Worm (Caenorhabditis elegans) whole organism, L4/young adult: Measurements from ENCODE around the gene dhs-31.

Source experiments
- dao-5 ChIP-seq: sonication (generic microtip); optimal IDR thresholded peaks from 2 replicates; lab custom pipeline; 2016; ENCODE audit warnings: missing genotype, missing genetic modification characterization, moderate library complexity, missing compliant biosample characterization
- him-1 ChIP-seq: sonication (generic microtip); optimal IDR thresholded peaks from 2 replicates; lab custom pipeline; 2016; ENCODE audit warnings: missing genotype, missing genetic modification reagents, missing genetic modification characterization, missing compliant biosample characterization

- TF ChIP-seq him-1 (tag; lab: Kevin White, UChicago), result no peak
- TF ChIP-seq dao-5 (tag; lab: Kevin White, UChicago), result no peak
These were observed 33.9 kb downstream of the dhs-31 start, which contains the start of gene C47E12.13 for ce11 chrIV:10006792-10007191.
